Fruit fly (Drosophila melanogaster): Measurements from ENCODE around the gene CG42726.

Gene CG42726

dm6 chr3R:15361490-15361889, 13.6 kb downstream of the CG42726 start, which contains the start of the genes Cog2 and Trax:
TSS of gene Cog2 (minus strand) at chr3R:15361657.
TSS of gene Trax (plus strand) at chr3R:15361692.
- TF ChIP-seq CG15710 (tag; optimal IDR thresholded peaks at IDR 0.05) (no peak), CG32121 (GFP tag; IDR thresholded peaks at IDR 0.05) (peak; percentile 19; the same call in 1 of the 2 replicates), rn (GFP tag; IDR thresholded peaks at IDR 0.05) (no peak), Ets98B (GFP tag; IDR thresholded peaks at IDR 0.05) (no peak)

dm6 chr3R:15363608-15364007, 15.8 kb downstream of the CG42726 start, which contains the start of gene CG6171:
TSS of gene CG6171 (minus strand) at chr3R:15363857.
- TF ChIP-seq CG8159 (tag; optimal IDR thresholded peaks at IDR 0.05) (no peak), CG15710 (tag; optimal IDR thresholded peaks at IDR 0.05) (no peak)

- no peak for TF ChIP-seq CG8301 (tag; optimal IDR thresholded peaks at IDR 0.05)
- no peak for TF ChIP-seq CG8159 (tag; optimal IDR thresholded peaks at IDR 0.05)
- TF ChIP-seq D1 (tag; optimal IDR thresholded peaks at IDR 0.05) = no peak
- TF ChIP-seq CG9948 (tag; optimal IDR thresholded peaks at IDR 0.05) = peak; percentile 43
- peak; percentile 76; the same call in 2 of the 3 replicates for TF ChIP-seq CG4496 (GFP tag; IDR thresholded peaks at IDR 0.05)
- peak; percentile 41 for TF ChIP-seq Ets98B (GFP tag; IDR thresholded peaks at IDR 0.05)
- no peak for TF ChIP-seq gl (tag; optimal IDR thresholded peaks at IDR 0.05)
- no peak for TF ChIP-seq CG14655 (GFP tag; optimal IDR thresholded peaks at IDR 0.05)
- no peak for TF ChIP-seq EcR (GFP tag; optimal IDR thresholded peaks at IDR 0.05)
- no peak for TF ChIP-seq CG34367 (tag; optimal IDR thresholded peaks at IDR 0.05)
- TF ChIP-seq CG12605 (GFP tag; IDR thresholded peaks at IDR 0.05) = peak; percentile 46; the same call in 1 of the 2 replicates
- no peak for TF ChIP-seq Pif1A (GFP tag; optimal IDR thresholded peaks at IDR 0.05)
- TF ChIP-seq CG17806 (tag; optimal IDR thresholded peaks at IDR 0.05) = peak; percentile 55
- TF ChIP-seq CG15710 (tag; optimal IDR thresholded peaks at IDR 0.05) = peak; percentile 32
- peak; percentile 62; the same call in 1 of the 2 replicates for TF ChIP-seq CG32121 (GFP tag; IDR thresholded peaks at IDR 0.05)
- TF ChIP-seq CG13204 (GFP tag; optimal IDR thresholded peaks at IDR 0.05) = no peak
- TF ChIP-seq Pif1B (GFP tag; optimal IDR thresholded peaks at IDR 0.05) = no peak
- no peak for TF ChIP-seq rn (GFP tag; IDR thresholded peaks at IDR 0.05)
- peak; percentile 19 for TF ChIP-seq Snoo (tag; optimal IDR thresholded peaks at IDR 0.05)
- no peak for TF ChIP-seq CG10348 (GFP tag; IDR thresholded peaks at IDR 0.05)
- TF ChIP-seq fd96Ca (GFP tag; IDR thresholded peaks at IDR 0.05) = no peak
Observed at dm6 chr3R:15366839-15367238, 19.0 kb downstream of the CG42726 start.

- TF ChIP-seq CG34367 (tag; optimal IDR thresholded peaks at IDR 0.05) = no peak
- TF ChIP-seq gl (tag; optimal IDR thresholded peaks at IDR 0.05) = no peak
- no peak for TF ChIP-seq CG10348 (GFP tag; IDR thresholded peaks at IDR 0.05)
- no peak for TF ChIP-seq CG9948 (tag; optimal IDR thresholded peaks at IDR 0.05)
- no peak for TF ChIP-seq EcR (GFP tag; optimal IDR thresholded peaks at IDR 0.05)
- TF ChIP-seq CG17806 (tag; optimal IDR thresholded peaks at IDR 0.05) = no peak
- TF ChIP-seq fd96Ca (GFP tag; IDR thresholded peaks at IDR 0.05) = no peak
- no peak for TF ChIP-seq CG4496 (GFP tag; IDR thresholded peaks at IDR 0.05)
- no peak for TF ChIP-seq D1 (tag; optimal IDR thresholded peaks at IDR 0.05)
- no peak for TF ChIP-seq CG8159 (tag; optimal IDR thresholded peaks at IDR 0.05)
- TF ChIP-seq Pif1B (GFP tag; optimal IDR thresholded peaks at IDR 0.05) = no peak
- no peak for TF ChIP-seq CG12605 (GFP tag; IDR thresholded peaks at IDR 0.05)
- no peak for TF ChIP-seq CG14655 (GFP tag; optimal IDR thresholded peaks at IDR 0.05)
- no peak for TF ChIP-seq Snoo (tag; optimal IDR thresholded peaks at IDR 0.05)
- no peak for TF ChIP-seq Pif1A (GFP tag; optimal IDR thresholded peaks at IDR 0.05)
Observed at dm6 chr3R:15367477-15367876, 19.6 kb downstream of the CG42726 start, which contains the start of gene CG34404. TSS of gene CG34404 (minus strand) at chr3R:15367665.

- TF ChIP-seq fd96Ca (GFP tag; IDR thresholded peaks at IDR 0.05) (no peak), CG15710 (tag; optimal IDR thresholded peaks at IDR 0.05) (no peak), CG8159 (tag; optimal IDR thresholded peaks at IDR 0.05) (no peak), CG34367 (tag; optimal IDR thresholded peaks at IDR 0.05) (no peak), CG32121 (GFP tag; IDR thresholded peaks at IDR 0.05) (no peak), Pif1A (GFP tag; optimal IDR thresholded peaks at IDR 0.05) (no peak), CG17806 (tag; optimal IDR thresholded peaks at IDR 0.05) (no peak), CG14655 (GFP tag; optimal IDR thresholded peaks at IDR 0.05) (no peak), Pif1B (GFP tag; optimal IDR thresholded peaks at IDR 0.05) (no peak), Snoo (tag; optimal IDR thresholded peaks at IDR 0.05) (no peak), Ets98B (GFP tag; IDR thresholded peaks at IDR 0.05) (no peak), CG9948 (tag; optimal IDR thresholded peaks at IDR 0.05) (no peak), CG12605 (GFP tag; IDR thresholded peaks at IDR 0.05) (no peak), gl (tag; optimal IDR thresholded peaks at IDR 0.05) (no peak), CG13204 (GFP tag; optimal IDR thresholded peaks at IDR 0.05) (no peak)
Observed at dm6 chr3R:15369742-15370141, 21.9 kb downstream of the CG42726 start, which contains the start of gene CG14868. TSS of gene CG14868 (minus strand) at chr3R:15369945.

- peak; percentile 13 for TF ChIP-seq CG15710 (tag; optimal IDR thresholded peaks at IDR 0.05)
- peak; percentile 10 for TF ChIP-seq Snoo (tag; optimal IDR thresholded peaks at IDR 0.05)
- peak; percentile 45; the same call in 1 of the 3 replicates for TF ChIP-seq CG4496 (GFP tag; IDR thresholded peaks at IDR 0.05)
- no peak for TF ChIP-seq D1 (tag; optimal IDR thresholded peaks at IDR 0.05)
- TF ChIP-seq CG32121 (GFP tag; IDR thresholded peaks at IDR 0.05) = 0 out of 2 replicates have a peak, but pooled peaks have one; percentile 25
- TF ChIP-seq Ets98B (GFP tag; IDR thresholded peaks at IDR 0.05) = 0 out of 2 replicates have a peak, but pooled peaks have one; percentile 10
- no peak for TF ChIP-seq rn (GFP tag; IDR thresholded peaks at IDR 0.05)
Observed at dm6 chr3R:15371833-15372232, 24.0 kb downstream of the CG42726 start, which contains the start of the genes Ccm3 and CG6136. TSS of gene Ccm3 (plus strand) at chr3R:15371957. TSS of gene CG6136 (minus strand) at chr3R:15372212.
